Fruit fly (Drosophila melanogaster) whole organism: ENCODE results near the gene Osi14.

Experiments
- CG8478 ChIP-seq: fragments of >200 bp; optimal IDR thresholded peaks from 2 replicates; lab custom pipeline; 2018; ENCODE audit warnings: inconsistent platforms
- Dll ChIP-seq: fragments of >200 bp; optimal IDR thresholded peaks from 2 replicates; lab custom pipeline; 2017
- EcR ChIP-seq, 2 experiments: fragments of >200 bp; optimal IDR thresholded peaks; 2 replicates each; lab custom pipeline; 2017; ENCODE audit warnings: missing biosample characterization in 2 of 2, missing genetic modification characterization in 2 of 2, missing genetic modification reagents in 2 of 2
- pan ChIP-seq: fragments of >200 bp; optimal IDR thresholded peaks from 2 replicates; lab custom pipeline; 2017
- psq ChIP-seq: fragments of >200 bp; optimal IDR thresholded peaks from 2 replicates; lab custom pipeline; 2017
- usp ChIP-seq: fragments of >200 bp; optimal IDR thresholded peaks from 2 replicates; lab custom pipeline; 2017; ENCODE audit warnings: missing biosample characterization, missing genetic modification characterization, mixed read lengths

Osi14 gene

dm6 chr3R:6298828-6299227 is at the start of gene Osi14:
Osi14 (plus strand) TSS chr3R:6299128.
- TF ChIP-seq EcR (GFP tag; optimal IDR thresholded peaks at IDR 0.05; lab: Kevin White, UChicago) (no peak), psq (lab: Kevin White, UChicago) (no peak), CG8478 (lab: Kevin White, UChicago) (no peak), usp (GFP tag; lab: Kevin White, UChicago) (no peak), Dll (lab: Kevin White, UChicago) (no peak), pan (lab: Kevin White, UChicago) (no peak)

dm6 chr3R:6252809-6253208 is 46.1 kb upstream of the Osi14 start:
- TF ChIP-seq psq (lab: Kevin White, UChicago), result no peak
- peak; percentile 64 for TF ChIP-seq Dll (lab: Kevin White, UChicago)

- TF ChIP-seq usp (GFP tag; lab: Kevin White, UChicago) (no peak), Dll (lab: Kevin White, UChicago) (no peak), EcR (GFP tag; optimal IDR thresholded peaks at IDR 0.05; lab: Kevin White, UChicago) (no peak), psq (lab: Kevin White, UChicago) (no peak), CG8478 (lab: Kevin White, UChicago) (no peak), pan (lab: Kevin White, UChicago) (no peak)
Measured at dm6 chr3R:6254438-6254837, 44.5 kb upstream of the Osi14 start.

- no peak for TF ChIP-seq psq (lab: Kevin White, UChicago)
- no peak for TF ChIP-seq CG8478 (lab: Kevin White, UChicago)
- no peak for TF ChIP-seq usp (GFP tag; lab: Kevin White, UChicago)
- no peak for TF ChIP-seq EcR (GFP tag; optimal IDR thresholded peaks at IDR 0.05; lab: Kevin White, UChicago)
- TF ChIP-seq Dll (lab: Kevin White, UChicago), result no peak
- no peak for TF ChIP-seq pan (lab: Kevin White, UChicago)
Measured at dm6 chr3R:6254875-6255274, 44.1 kb upstream of the Osi14 start, which contains the start of gene Osi8. Osi8 (plus strand) TSS chr3R:6255175.

- TF ChIP-seq psq (lab: Kevin White, UChicago) (no peak), Dll (lab: Kevin White, UChicago) (no peak), CG8478 (lab: Kevin White, UChicago) (no peak), EcR (GFP tag; optimal IDR thresholded peaks at IDR 0.05; lab: Kevin White, UChicago) (no peak), usp (GFP tag; lab: Kevin White, UChicago) (no peak), pan (lab: Kevin White, UChicago) (no peak)
Measured at dm6 chr3R:6259837-6260236, 39.1 kb upstream of the Osi14 start, which contains the start of gene Osi9. Osi9 (plus strand) TSS chr3R:6260211.

dm6 chr3R:6263658-6264057 is 35.3 kb upstream of the Osi14 start, which contains the start of gene Osi10a:
Osi10a (plus strand) TSS chr3R:6263958.
- TF ChIP-seq pan (lab: Kevin White, UChicago) (no peak), CG8478 (lab: Kevin White, UChicago) (no peak), psq (lab: Kevin White, UChicago) (no peak), usp (GFP tag; lab: Kevin White, UChicago) (no peak), EcR (GFP tag; optimal IDR thresholded peaks at IDR 0.05; lab: Kevin White, UChicago) (no peak), Dll (lab: Kevin White, UChicago) (no peak)

- no peak for TF ChIP-seq EcR (GFP tag; optimal IDR thresholded peaks at IDR 0.05; lab: Kevin White, UChicago)
- no peak for TF ChIP-seq Dll (lab: Kevin White, UChicago)
- TF ChIP-seq pan (lab: Kevin White, UChicago), result no peak
- no peak for TF ChIP-seq CG8478 (lab: Kevin White, UChicago)
- no peak for TF ChIP-seq usp (GFP tag; lab: Kevin White, UChicago)
- no peak for TF ChIP-seq psq (lab: Kevin White, UChicago)
Measured at dm6 chr3R:6265890-6266289, 33.0 kb upstream of the Osi14 start, which contains the start of gene Osi10b. Osi10b (plus strand) TSS chr3R:6266190.

dm6 chr3R:6268657-6269056 is 30.3 kb upstream of the Osi14 start, which contains the start of gene Osi11:
Osi11 (minus strand) TSS chr3R:6268757.
- TF ChIP-seq CG8478 (lab: Kevin White, UChicago) (no peak), Dll (lab: Kevin White, UChicago) (no peak), pan (lab: Kevin White, UChicago) (no peak), usp (GFP tag; lab: Kevin White, UChicago) (no peak), EcR (GFP tag; optimal IDR thresholded peaks at IDR 0.05; lab: Kevin White, UChicago) (no peak), psq (lab: Kevin White, UChicago) (no peak)

- TF ChIP-seq CG8478 (lab: Kevin White, UChicago) (no peak), psq (lab: Kevin White, UChicago) (no peak), EcR (GFP tag; optimal IDR thresholded peaks at IDR 0.05; lab: Kevin White, UChicago) (no peak), Dll (lab: Kevin White, UChicago) (no peak), usp (GFP tag; lab: Kevin White, UChicago) (no peak)
Measured at dm6 chr3R:6269986-6270385, 28.9 kb upstream of the Osi14 start.

- TF ChIP-seq pan (lab: Kevin White, UChicago) (no peak), psq (lab: Kevin White, UChicago) (no peak), usp (GFP tag; lab: Kevin White, UChicago) (no peak), EcR (GFP tag; optimal IDR thresholded peaks at IDR 0.05; lab: Kevin White, UChicago) (no peak), Dll (lab: Kevin White, UChicago) (no peak), CG8478 (lab: Kevin White, UChicago) (no peak)
Measured at dm6 chr3R:6278231-6278630, 20.7 kb upstream of the Osi14 start, which contains the start of gene Osi12. Osi12 (plus strand) TSS chr3R:6278531.

- TF ChIP-seq EcR (GFP tag; optimal IDR thresholded peaks at IDR 0.05; lab: Kevin White, UChicago) (no peak), pan (lab: Kevin White, UChicago) (no peak), psq (lab: Kevin White, UChicago) (no peak), CG8478 (lab: Kevin White, UChicago) (no peak), Dll (lab: Kevin White, UChicago) (no peak), usp (GFP tag; lab: Kevin White, UChicago) (no peak)
Measured at dm6 chr3R:6285100-6285499, 13.8 kb upstream of the Osi14 start, which contains the start of gene CG15597. CG15597 (minus strand) TSS chr3R:6285200.
